Worm (Caenorhabditis elegans) whole organism, L4 larva: ENCODE data around the gene sptl-2.
A peak's percentile ranks its signal among the peaks of the same experiment; 100 is the strongest.

Source experiments
- D1046.2 ChIP-seq: fragments of 200-800 bp; sonication (Bioruptor generic); IDR thresholded peaks from 2 replicates; pipeline ENCODE4 v1.3.6; 2022; ENCODE audit warnings: missing genetic modification characterization, missing compliant biosample characterization
- F10B5.3 ChIP-seq: sonication (generic microtip); optimal IDR thresholded peaks from 2 replicates; lab custom pipeline; 2016; ENCODE audit warnings: mild to moderate bottlenecking, missing genetic modification characterization, missing compliant biosample characterization
- F26F4.8 ChIP-seq: fragments of 200-800 bp; sonication (Bioruptor generic); conservative IDR thresholded peaks from 2 replicates; pipeline ENCODE4 v1.3.6; 2022; ENCODE audit warnings: missing genetic modification characterization, missing compliant biosample characterization
- F44E2.7 ChIP-seq: fragments of 200-800 bp; sonication (Bioruptor generic); IDR thresholded peaks from 2 replicates; pipeline ENCODE4 v2.1.2; 2022; ENCODE audit warnings: missing genetic modification characterization, missing compliant biosample characterization
- T20F7.1 ChIP-seq: fragments of 200-800 bp; sonication (Bioruptor generic); optimal IDR thresholded peaks from 2 replicates; lab custom pipeline; 2018; ENCODE audit warnings: mild to moderate bottlenecking, missing genetic modification characterization, missing compliant biosample characterization
- Y105C5A.15 ChIP-seq: fragments of 200-800 bp; sonication (Bioruptor generic); IDR thresholded peaks from 2 replicates; pipeline ENCODE4 v1.3.6; 2022; ENCODE audit warnings: missing genetic modification characterization, missing compliant biosample characterization
- Y48G9A.11 ChIP-seq: fragments of 200-800 bp; sonication (Bioruptor generic); IDR thresholded peaks from 2 replicates; pipeline ENCODE4 v1.3.6; 2022; ENCODE audit warnings: missing genetic modification reagents, missing genetic modification characterization, missing compliant biosample characterization
- Y75B8A.6 ChIP-seq: fragments of 200-800 bp; sonication (Bioruptor generic); IDR thresholded peaks from 2 replicates; pipeline ENCODE4 v1.3.6; 2022; ENCODE audit warnings: missing genetic modification reagents, missing genetic modification characterization, missing compliant biosample characterization
- ZK337.2 ChIP-seq: fragments of 200-800 bp; sonication (Bioruptor generic); IDR thresholded peaks from 2 replicates; pipeline ENCODE4 v1.3.6; 2022; ENCODE audit warnings: missing genetic modification reagents, missing genetic modification characterization, missing compliant biosample characterization
- ZK546.5 ChIP-seq, 2 experiments: sonication (generic microtip); optimal IDR thresholded peaks; 2 replicates each; lab custom pipeline; 2017; ENCODE audit warnings: missing biosample characterization in 2 of 2, missing genetic modification characterization in 2 of 2
- aly-2 ChIP-seq: sonication (generic microtip); optimal IDR thresholded peaks from 2 replicates; lab custom pipeline; 2018; ENCODE audit warnings: missing biosample characterization, missing genetic modification characterization
- ama-1 ChIP-seq: fragments of 150-350 bp; optimal IDR thresholded peaks from 2 replicates; lab custom pipeline; 2014; ENCODE audit warnings: inconsistent platforms, mixed read lengths
- ceh-32 ChIP-seq: sonication (generic microtip); optimal IDR thresholded peaks from 2 replicates; lab custom pipeline; 2016; ENCODE audit warnings: mild to moderate bottlenecking, missing genetic modification characterization, missing compliant biosample characterization; ENCODE audit not compliant: poor library complexity
- ceh-82 ChIP-seq: sonication (generic microtip); optimal IDR thresholded peaks from 2 replicates; lab custom pipeline; 2017; ENCODE audit warnings: missing biosample characterization, missing genetic modification characterization
- ces-1 ChIP-seq: fragments of 150-350 bp; sonication (generic microtip); optimal IDR thresholded peaks from 4 replicates; lab custom pipeline; 2014; ENCODE audit warnings: missing biosample characterization, missing genetic modification reagents, missing genetic modification characterization
- daf-12 ChIP-seq: fragments of 150-350 bp; optimal IDR thresholded peaks from 2 replicates; lab custom pipeline; 2014; ENCODE audit warnings: missing biosample characterization, missing genetic modification reagents, missing genetic modification characterization
- daf-8 ChIP-seq: fragments of 200-800 bp; sonication (Bioruptor generic); IDR thresholded peaks from 2 replicates; pipeline ENCODE4 v1.3.6; 2022; ENCODE audit warnings: missing genetic modification characterization, missing compliant biosample characterization
- dmd-6 ChIP-seq: fragments of 200-800 bp; sonication (Bioruptor generic); IDR thresholded peaks from 2 replicates; pipeline ENCODE4 v1.3.6; 2022; ENCODE audit warnings: missing genetic modification reagents, missing genetic modification characterization, missing compliant biosample characterization
- dmd-9 ChIP-seq: fragments of 200-800 bp; sonication (Bioruptor generic); IDR thresholded peaks from 2 replicates; pipeline ENCODE4 v1.3.6; 2022; ENCODE audit warnings: missing genetic modification reagents, missing genetic modification characterization, missing compliant biosample characterization
- dpl-1 ChIP-seq: fragments of 150-350 bp; optimal IDR thresholded peaks from 2 replicates; lab custom pipeline; 2014; ENCODE audit warnings: missing biosample characterization, missing genetic modification reagents, missing genetic modification characterization
- dve-1 ChIP-seq: sonication (generic microtip); optimal IDR thresholded peaks from 2 replicates; lab custom pipeline; 2017; ENCODE audit warnings: antibody characterized with exemption, mild to moderate bottlenecking, missing genetic modification characterization, missing compliant biosample characterization; ENCODE audit not compliant: insufficient read depth
- egl-27 ChIP-seq: sonication (generic microtip); optimal IDR thresholded peaks from 3 replicates; lab custom pipeline; 2017; ENCODE audit warnings: missing biosample characterization, missing genetic modification reagents, missing genetic modification characterization
- fkh-10 ChIP-seq: fragments of 150-350 bp; optimal IDR thresholded peaks from 2 replicates; lab custom pipeline; 2014; ENCODE audit warnings: missing biosample characterization, missing genetic modification reagents, missing genetic modification characterization
- fos-1 ChIP-seq: fragments of 150-350 bp; optimal IDR thresholded peaks from 2 replicates; lab custom pipeline; 2014; ENCODE audit warnings: missing biosample characterization, missing genetic modification characterization
- hlh-11 ChIP-seq: fragments of 200-800 bp; sonication (Bioruptor generic); optimal IDR thresholded peaks from 2 replicates; lab custom pipeline; 2018; ENCODE audit warnings: mild to moderate bottlenecking, missing genetic modification characterization, missing compliant biosample characterization
- hlh-30 ChIP-seq: sonication (generic microtip); optimal IDR thresholded peaks from 2 replicates; lab custom pipeline; 2017; ENCODE audit warnings: antibody characterized with exemption, mild to moderate bottlenecking, missing genetic modification characterization, missing compliant biosample characterization; ENCODE audit not compliant: insufficient read depth
- jun-1 ChIP-seq: fragments of 150-350 bp; optimal IDR thresholded peaks from 2 replicates; lab custom pipeline; 2014; ENCODE audit warnings: missing biosample characterization, missing genetic modification reagents, missing genetic modification characterization
- lim-7 ChIP-seq: fragments of 200-800 bp; sonication (Bioruptor generic); IDR thresholded peaks from 2 replicates; pipeline ENCODE4 v1.3.6; 2022; ENCODE audit warnings: missing genetic modification characterization, missing compliant biosample characterization
- lin-1 ChIP-seq: fragments of 200-800 bp; sonication (Bioruptor generic); IDR thresholded peaks from 2 replicates; pipeline ENCODE4 v1.3.6; 2022; ENCODE audit warnings: missing genetic modification reagents, missing genetic modification characterization, missing compliant biosample characterization
- lin-15B ChIP-seq: fragments of 150-350 bp; sonication (generic microtip); optimal IDR thresholded peaks from 3 replicates; lab custom pipeline; 2014; ENCODE audit warnings: missing biosample characterization, missing genetic modification characterization
- lin-38 ChIP-seq: fragments of 200-800 bp; sonication (Bioruptor generic); IDR thresholded peaks from 2 replicates; pipeline ENCODE4 v1.3.6; 2022; ENCODE audit warnings: missing genetic modification reagents, missing genetic modification characterization, missing compliant biosample characterization
- lin-39 ChIP-seq: fragments of 150-350 bp; optimal IDR thresholded peaks from 2 replicates; lab custom pipeline; 2014; ENCODE audit warnings: missing biosample characterization, missing genetic modification reagents, missing genetic modification characterization
- lir-3 ChIP-seq: sonication (generic microtip); optimal IDR thresholded peaks from 2 replicates; lab custom pipeline; 2016; ENCODE audit warnings: mild to moderate bottlenecking, missing genetic modification characterization, missing compliant biosample characterization
- lsy-2 ChIP-seq, 2 experiments: fragments of 150-350 bp in 1 of 2; sonication (generic microtip) in 1 of 2; optimal IDR thresholded peaks; 2 replicates each; lab custom pipeline; 2014 to 2017; ENCODE audit warnings: missing biosample characterization in 2 of 2, missing genetic modification characterization in 2 of 2
- mes-2 ChIP-seq: sonication (generic microtip); optimal IDR thresholded peaks from 2 replicates; lab custom pipeline; 2016; ENCODE audit warnings: missing genotype, mild to moderate bottlenecking, missing genetic modification characterization, missing compliant biosample characterization; ENCODE audit not compliant: poor library complexity, severe bottlenecking
- nhr-10 ChIP-seq: fragments of 150-350 bp; optimal IDR thresholded peaks from 2 replicates; lab custom pipeline; 2014; ENCODE audit warnings: missing biosample characterization, missing genetic modification characterization
- nhr-11 ChIP-seq: fragments of 150-350 bp; optimal IDR thresholded peaks from 2 replicates; lab custom pipeline; 2014; ENCODE audit warnings: missing biosample characterization, missing genetic modification characterization
- nhr-111 ChIP-seq: fragments of 200-800 bp; sonication (Bioruptor generic); optimal IDR thresholded peaks from 2 replicates; lab custom pipeline; 2018; ENCODE audit warnings: mild to moderate bottlenecking, missing genetic modification characterization, missing compliant biosample characterization
- nhr-237 ChIP-seq: sonication (generic microtip); optimal IDR thresholded peaks from 2 replicates; lab custom pipeline; 2017; ENCODE audit warnings: missing biosample characterization, missing genetic modification characterization
- nhr-28 ChIP-seq: fragments of 150-350 bp; optimal IDR thresholded peaks from 2 replicates; lab custom pipeline; 2014; ENCODE audit warnings: missing biosample characterization, missing genetic modification characterization
- nhr-76 ChIP-seq: fragments of 150-350 bp; optimal IDR thresholded peaks from 2 replicates; lab custom pipeline; 2014; ENCODE audit warnings: missing biosample characterization, missing genetic modification characterization
- php-3 ChIP-seq: fragments of 200-800 bp; sonication (Bioruptor generic); IDR thresholded peaks from 2 replicates; pipeline ENCODE4 v1.3.6; 2022; ENCODE audit warnings: missing genetic modification reagents, missing genetic modification characterization, missing compliant biosample characterization
- pqm-1 ChIP-seq: sonication (generic microtip); optimal IDR thresholded peaks from 2 replicates; lab custom pipeline; 2017; ENCODE audit warnings: missing biosample characterization, missing genetic modification characterization
- set-16 ChIP-seq: fragments of 200-800 bp; sonication (Bioruptor generic); IDR thresholded peaks from 2 replicates; pipeline ENCODE4 v1.3.6; 2022; ENCODE audit warnings: missing genetic modification reagents, missing genetic modification characterization, missing compliant biosample characterization
- skn-1 ChIP-seq: fragments of 150-350 bp; optimal IDR thresholded peaks from 2 replicates; lab custom pipeline; 2014; ENCODE audit warnings: missing biosample characterization, missing genetic modification characterization
- spr-1 ChIP-seq: sonication (generic microtip); optimal IDR thresholded peaks from 2 replicates; lab custom pipeline; 2016; ENCODE audit warnings: mild to moderate bottlenecking, missing genetic modification characterization, missing compliant biosample characterization
- spr-3 ChIP-seq: fragments of 200-800 bp; sonication (Bioruptor generic); optimal IDR thresholded peaks from 2 replicates; lab custom pipeline; 2018; ENCODE audit warnings: mild to moderate bottlenecking, missing genetic modification characterization, missing compliant biosample characterization
- tag-97 ChIP-seq: fragments of 200-800 bp; sonication (Bioruptor generic); IDR thresholded peaks from 2 replicates; pipeline ENCODE4 v1.3.6; 2022; ENCODE audit warnings: missing genetic modification characterization, missing compliant biosample characterization
- tra-1 ChIP-seq: fragments of 200-800 bp; sonication (Bioruptor generic); IDR thresholded peaks from 2 replicates; pipeline ENCODE4 v1.3.6; 2022; ENCODE audit warnings: missing genetic modification reagents, missing genetic modification characterization, missing compliant biosample characterization
- unc-130 ChIP-seq: sonication (generic microtip); optimal IDR thresholded peaks from 2 replicates; lab custom pipeline; 2016; ENCODE audit warnings: missing genetic modification reagents, missing genetic modification characterization, missing compliant biosample characterization
- zag-1 ChIP-seq: fragments of 150-350 bp; optimal IDR thresholded peaks from 2 replicates; lab custom pipeline; 2014; ENCODE audit warnings: missing biosample characterization, missing genetic modification characterization
- zfp-3 ChIP-seq: fragments of 200-800 bp; sonication (Bioruptor generic); conservative IDR thresholded peaks from 2 replicates; pipeline ENCODE4 v1.3.6; 2022; ENCODE audit warnings: missing genetic modification reagents, missing genetic modification characterization, missing compliant biosample characterization
- ztf-11 ChIP-seq: fragments of 150-350 bp; optimal IDR thresholded peaks from 2 replicates; lab custom pipeline; 2014; ENCODE audit warnings: missing biosample characterization, missing genetic modification characterization

The sptl-2 gene

ce11 chrV:8013901-8014388, 3.1 kb upstream of the sptl-2 start, which contains the start of gene Y97E10AR.6 (continued):
- TF ChIP-seq F10B5.3 (tag; lab: Kevin White, UChicago) (no peak), ceh-32 (no peak), tag-97 (no peak), dmd-9 (GFP tag; lab: Robert Waterston, UW) (no peak), nhr-10 (no peak), ZK546.5 (tag; optimal IDR thresholded peaks at IDR 0.05; lab: Kevin White, UChicago) (no peak), ztf-11 (tag; lab: Kevin White, UChicago) (no peak), egl-27 (tag; lab: Kevin White, UChicago) (no peak), dpl-1 (GFP tag; lab: Kevin White, UChicago) (no peak), D1046.2 (GFP tag; lab: Robert Waterston, UW) (no peak), F26F4.8 (no peak), lsy-2 (tag; optimal IDR thresholded peaks at IDR 0.05; lab: Kevin White, UChicago) (peak in 1 of 2 experiments; percentile 50), tra-1 (GFP tag; lab: Robert Waterston, UW) (no peak), hlh-30 (tag; lab: Kevin White, UChicago) (peak; percentile 98), Y105C5A.15 (GFP tag; lab: Robert Waterston, UW) (no peak), Y48G9A.11 (GFP tag; lab: Robert Waterston, UW) (no peak), zag-1 (no peak), daf-8 (GFP tag; lab: Robert Waterston, UW) (no peak), skn-1 (no peak), ceh-82 (tag; lab: Kevin White, UChicago) (no peak), ama-1 (lab: Kevin White, UChicago) (peak; percentile 50), hlh-11 (tag; lab: Kevin White, UChicago) (peak; percentile 41), nhr-76 (tag; lab: Kevin White, UChicago) (no peak), lin-39 (tag; lab: Kevin White, UChicago) (no peak), set-16 (no peak), aly-2 (tag; lab: Kevin White, UChicago) (no peak), ZK337.2 (GFP tag; lab: Robert Waterston, UW) (no peak), jun-1 (no peak), fos-1 (tag; lab: Kevin White, UChicago) (no peak), zfp-3 (GFP tag; lab: Robert Waterston, UW) (no peak), T20F7.1 (peak; percentile 31), php-3 (GFP tag; lab: Robert Waterston, UW) (no peak), lir-3 (tag; lab: Kevin White, UChicago) (no peak), pqm-1 (no peak), nhr-11 (no peak), fkh-10 (no peak), nhr-28 (peak; percentile 43), dmd-6 (peak; percentile 37), unc-130 (GFP tag; lab: Kevin White, UChicago) (no peak), lim-7 (GFP tag; lab: Robert Waterston, UW) (no peak), F44E2.7 (no peak), mes-2 (peak; percentile 47), ces-1 (GFP tag; lab: Kevin White, UChicago) (no peak), lin-38 (GFP tag; lab: Robert Waterston, UW) (peak; percentile 70), nhr-111 (GFP tag; lab: Kevin White, UChicago) (no peak), daf-12 (tag; lab: Kevin White, UChicago) (no peak), spr-3 (GFP tag; lab: Kevin White, UChicago) (no peak), spr-1 (tag; lab: Kevin White, UChicago) (no peak), lin-15B (no peak), lin-1 (GFP tag; lab: Robert Waterston, UW) (no peak), Y75B8A.6 (no peak), dve-1 (tag; lab: Kevin White, UChicago) (peak; percentile 25), nhr-237 (no peak)
